Worm (Caenorhabditis elegans) whole organism, mixed stage, embryonic: ENCODE results near the gene T02B11.8.

Experiments used
- M03D4.4 ChIP-seq: sonication (generic microtip); optimal IDR thresholded peaks from 2 replicates; lab custom pipeline; 2017; ENCODE audit warnings: mild to moderate bottlenecking, missing genetic modification characterization, missing compliant biosample characterization
- bed-3 ChIP-seq: fragments of 200-800 bp; sonication (Bioruptor generic); optimal IDR thresholded peaks from 3 replicates; lab custom pipeline; 2018; ENCODE audit warnings: mild to moderate bottlenecking, missing genetic modification characterization, moderate library complexity, missing compliant biosample characterization
- blmp-1 ChIP-seq: fragments of 150-350 bp; optimal IDR thresholded peaks from 2 replicates; lab custom pipeline; 2014; ENCODE audit warnings: missing biosample characterization, missing genetic modification characterization
- ceh-39 ChIP-seq: fragments of 150-350 bp; optimal IDR thresholded peaks from 2 replicates; lab custom pipeline; 2014; ENCODE audit warnings: missing biosample characterization, missing genetic modification characterization
- ceh-43 ChIP-seq: fragments of 200-800 bp; sonication (Bioruptor generic); optimal IDR thresholded peaks from 2 replicates; lab custom pipeline; 2018; ENCODE audit warnings: mild to moderate bottlenecking, missing genetic modification characterization, moderate library complexity, missing compliant biosample characterization
- ceh-83 ChIP-seq: fragments of 200-800 bp; sonication (Bioruptor generic); optimal IDR thresholded peaks from 2 replicates; lab custom pipeline; 2018; ENCODE audit warnings: mild to moderate bottlenecking, missing genetic modification characterization, missing compliant biosample characterization
- ces-1 ChIP-seq: fragments of 150-350 bp; optimal IDR thresholded peaks from 2 replicates; lab custom pipeline; 2014; ENCODE audit warnings: missing biosample characterization, missing genetic modification reagents, missing genetic modification characterization
- cnd-1 ChIP-seq: fragments of 200-800 bp; sonication (Bioruptor generic); optimal IDR thresholded peaks from 2 replicates; lab custom pipeline; 2018; ENCODE audit warnings: mild to moderate bottlenecking, missing genetic modification characterization, missing compliant biosample characterization
- elt-1 ChIP-seq: sonication (generic microtip); optimal IDR thresholded peaks from 2 replicates; lab custom pipeline; 2017; ENCODE audit warnings: missing genetic modification characterization, mild to moderate bottlenecking, missing compliant biosample characterization, antibody characterized with exemption, moderate library complexity, borderline replicate concordance; ENCODE audit not compliant: insufficient read depth
- elt-3 ChIP-seq: fragments of 150-350 bp; optimal IDR thresholded peaks from 2 replicates; lab custom pipeline; 2014; ENCODE audit warnings: missing biosample characterization, missing genetic modification characterization
- flh-1 ChIP-seq: fragments of 200-800 bp; sonication (Bioruptor generic); optimal IDR thresholded peaks from 2 replicates; lab custom pipeline; 2018; ENCODE audit warnings: mild to moderate bottlenecking, missing genetic modification characterization, moderate library complexity, missing compliant biosample characterization
- ham-2 ChIP-seq: fragments of 200-800 bp; sonication (Bioruptor generic); optimal IDR thresholded peaks from 2 replicates; lab custom pipeline; 2018; ENCODE audit warnings: mild to moderate bottlenecking, missing genetic modification characterization, missing compliant biosample characterization
- hlh-1 ChIP-seq: fragments of 150-350 bp; optimal IDR thresholded peaks from 2 replicates; lab custom pipeline; 2014; ENCODE audit warnings: missing biosample characterization, missing genetic modification reagents, missing genetic modification characterization
- lin-13 ChIP-seq: fragments of 150-350 bp; optimal IDR thresholded peaks from 2 replicates; lab custom pipeline; 2014; ENCODE audit warnings: missing biosample characterization, missing genetic modification characterization
- lin-32 ChIP-seq: fragments of 200-800 bp; sonication (Bioruptor generic); optimal IDR thresholded peaks from 2 replicates; lab custom pipeline; 2018; ENCODE audit warnings: mild to moderate bottlenecking, missing genetic modification characterization, missing compliant biosample characterization
- lsy-2 ChIP-seq: fragments of 150-350 bp; optimal IDR thresholded peaks from 2 replicates; lab custom pipeline; 2014; ENCODE audit warnings: missing biosample characterization, missing genetic modification characterization
- mab-5 ChIP-seq: fragments of 150-350 bp; optimal IDR thresholded peaks from 2 replicates; lab custom pipeline; 2014; ENCODE audit warnings: missing biosample characterization, missing genetic modification characterization
- mls-2 ChIP-seq: sonication (generic microtip); optimal IDR thresholded peaks from 2 replicates; lab custom pipeline; 2016; ENCODE audit warnings: mild to moderate bottlenecking, missing genetic modification characterization, moderate library complexity, missing compliant biosample characterization
- nhr-12 ChIP-seq: fragments of 150-350 bp; optimal IDR thresholded peaks from 2 replicates; lab custom pipeline; 2014; ENCODE audit warnings: missing biosample characterization, missing genetic modification characterization
- nhr-2 ChIP-seq: fragments of 150-350 bp; optimal IDR thresholded peaks from 2 replicates; lab custom pipeline; 2014; ENCODE audit warnings: missing biosample characterization, missing genetic modification characterization
- nhr-28 ChIP-seq: fragments of 150-350 bp; optimal IDR thresholded peaks from 2 replicates; lab custom pipeline; 2014; ENCODE audit warnings: missing biosample characterization, missing genetic modification characterization
- nhr-76 ChIP-seq: sonication (generic microtip); optimal IDR thresholded peaks from 2 replicates; lab custom pipeline; 2017; ENCODE audit warnings: missing biosample characterization, missing genetic modification characterization
- pha-4 ChIP-seq: fragments of 150-350 bp; optimal IDR thresholded peaks from 2 replicates; lab custom pipeline; 2018; ENCODE audit warnings: missing biosample characterization, missing genetic modification reagents, missing genetic modification characterization
- sem-2 ChIP-seq: fragments of 200-800 bp; sonication (Bioruptor generic); optimal IDR thresholded peaks from 2 replicates; lab custom pipeline; 2018; ENCODE audit warnings: mild to moderate bottlenecking, missing genetic modification characterization, missing compliant biosample characterization
- snpc-4 ChIP-seq: fragments of 150-350 bp; optimal IDR thresholded peaks from 2 replicates; lab custom pipeline; 2014; ENCODE audit warnings: missing biosample characterization, missing genetic modification characterization
- sptf-1 ChIP-seq: sonication (generic microtip); optimal IDR thresholded peaks from 2 replicates; lab custom pipeline; 2017; ENCODE audit warnings: mild to moderate bottlenecking, missing genetic modification characterization, moderate library complexity, missing compliant biosample characterization
- tbx-8 ChIP-seq: fragments of 200-800 bp; sonication (Bioruptor generic); optimal IDR thresholded peaks from 2 replicates; lab custom pipeline; 2018; ENCODE audit warnings: mild to moderate bottlenecking, missing genetic modification characterization, moderate library complexity, missing compliant biosample characterization
- unc-120 ChIP-seq: sonication (generic microtip); optimal IDR thresholded peaks from 2 replicates; lab custom pipeline; 2017; ENCODE audit warnings: missing genetic modification characterization, missing compliant biosample characterization; ENCODE audit not compliant: poor library complexity, severe bottlenecking
- unc-62 ChIP-seq: fragments of 150-350 bp; optimal IDR thresholded peaks from 2 replicates; lab custom pipeline; 2014; ENCODE audit warnings: missing biosample characterization, missing genetic modification reagents, missing genetic modification characterization
- zip-8 ChIP-seq: fragments of 150-350 bp; optimal IDR thresholded peaks from 2 replicates; lab custom pipeline; 2014; ENCODE audit warnings: missing biosample characterization, missing genetic modification characterization
- ztf-11 ChIP-seq: fragments of 150-350 bp; optimal IDR thresholded peaks from 2 replicates; lab custom pipeline; 2014; ENCODE audit warnings: missing biosample characterization, missing genetic modification characterization

The T02B11.8 gene

ce11 chrV:878567-878966, at the start of gene T02B11.8:
Gene T02B11.8 (minus strand): TSS chrV:878667.
- TF ChIP-seq ztf-11 (tag; lab: Kevin White, UChicago) (no peak), ces-1 (GFP tag; lab: Kevin White, UChicago) (no peak), sem-2 (no peak), elt-1 (no peak), nhr-12 (tag; lab: Kevin White, UChicago) (no peak), nhr-2 (no peak), blmp-1 (no peak), zip-8 (tag; lab: Kevin White, UChicago) (no peak), unc-120 (tag; lab: Kevin White, UChicago) (no peak), ham-2 (GFP tag; lab: Kevin White, UChicago) (no peak), nhr-28 (tag; lab: Kevin White, UChicago) (no peak), bed-3 (GFP tag; lab: Kevin White, UChicago) (no peak), lin-32 (GFP tag; lab: Kevin White, UChicago) (no peak), unc-62 (GFP tag; lab: Kevin White, UChicago) (no peak), pha-4 (tag; lab: Kevin White, UChicago) (no peak), lsy-2 (tag; lab: Kevin White, UChicago) (no peak)
- TF ChIP-seq, all 35 proteins: peak for 0

ce11 chrV:917488-917887, 39.0 kb upstream of the T02B11.8 start, which contains the start of gene H24K24.2:
Gene H24K24.2 (plus strand): TSS chrV:917788.
- TF ChIP-seq elt-3 (no peak), hlh-1 (tag; lab: Kevin White, UChicago) (no peak), sptf-1 (no peak), lin-32 (GFP tag; lab: Kevin White, UChicago) (no peak), cnd-1 (no peak)

ce11 chrV:915716-916115, 37.2 kb upstream of the T02B11.8 start:
- TF ChIP-seq sptf-1 (no peak), ceh-43 (GFP tag; lab: Kevin White, UChicago) (no peak), zip-8 (tag; lab: Kevin White, UChicago) (no peak), cnd-1 (no peak), lsy-2 (tag; lab: Kevin White, UChicago) (no peak), nhr-12 (tag; lab: Kevin White, UChicago) (no peak), elt-3 (no peak), hlh-1 (tag; lab: Kevin White, UChicago) (no peak), mls-2 (no peak)
- TF ChIP-seq, all 35 proteins: peak for 0

ce11 chrV:911474-911873, 33.0 kb upstream of the T02B11.8 start, which contains the start of gene adh-5:
Gene adh-5 (plus strand): TSS chrV:911774.
- TF ChIP-seq lsy-2 (tag; lab: Kevin White, UChicago) (no peak), sem-2 (no peak), bed-3 (GFP tag; lab: Kevin White, UChicago) (no peak), unc-62 (GFP tag; lab: Kevin White, UChicago) (no peak), ceh-83 (GFP tag; lab: Kevin White, UChicago) (no peak), zip-8 (tag; lab: Kevin White, UChicago) (no peak), mls-2 (no peak), nhr-76 (tag; lab: Kevin White, UChicago) (no peak), sptf-1 (no peak), nhr-28 (tag; lab: Kevin White, UChicago) (no peak), elt-1 (no peak), M03D4.4 (tag; lab: Kevin White, UChicago) (no peak), flh-1 (no peak), snpc-4 (tag; lab: Kevin White, UChicago) (no peak)

ce11 chrV:910588-910987, 32.1 kb upstream of the T02B11.8 start:
- TF ChIP-seq unc-62 (GFP tag; lab: Kevin White, UChicago) (no peak), elt-1 (peak; percentile 81), lin-13 (tag; lab: Kevin White, UChicago) (no peak)

ce11 chrV:908681-909080, 30.2 kb upstream of the T02B11.8 start:
- TF ChIP-seq bed-3 (GFP tag; lab: Kevin White, UChicago) (no peak), lin-32 (GFP tag; lab: Kevin White, UChicago) (no peak), elt-3 (no peak), ceh-43 (GFP tag; lab: Kevin White, UChicago) (no peak), tbx-8 (GFP tag; lab: Kevin White, UChicago) (no peak), sptf-1 (no peak), blmp-1 (no peak), nhr-12 (tag; lab: Kevin White, UChicago) (no peak), snpc-4 (tag; lab: Kevin White, UChicago) (no peak), pha-4 (tag; lab: Kevin White, UChicago) (no peak), lsy-2 (tag; lab: Kevin White, UChicago) (no peak), ceh-83 (GFP tag; lab: Kevin White, UChicago) (no peak), mls-2 (no peak), flh-1 (no peak), M03D4.4 (tag; lab: Kevin White, UChicago) (no peak), ces-1 (GFP tag; lab: Kevin White, UChicago) (no peak), mab-5 (tag; lab: Kevin White, UChicago) (no peak), ceh-39 (tag; lab: Kevin White, UChicago) (no peak)
